Worm (Caenorhabditis elegans) whole organism, young adult: ENCODE data around the gene Y76A2B.4.

Experiments used
- B0035.1 ChIP-seq: sonication (generic microtip); optimal IDR thresholded peaks from 2 replicates; lab custom pipeline; 2016; ENCODE audit warnings: missing genetic modification characterization, mild to moderate bottlenecking, missing compliant biosample characterization, missing genotype, missing genetic modification reagents
- B0336.3 ChIP-seq: fragments of 200-800 bp; sonication (Bioruptor generic); IDR thresholded peaks from 2 replicates; pipeline ENCODE4 v1.3.6; 2022; ENCODE audit warnings: missing genetic modification characterization, missing compliant biosample characterization
- F10E7.11 ChIP-seq: sonication (generic microtip); optimal IDR thresholded peaks from 2 replicates; lab custom pipeline; 2017; ENCODE audit warnings: mild to moderate bottlenecking, missing genetic modification characterization, moderate library complexity, missing compliant biosample characterization
- F22D6.2 ChIP-seq: sonication (generic microtip); optimal IDR thresholded peaks from 2 replicates; lab custom pipeline; 2016; ENCODE audit warnings: mild to moderate bottlenecking, missing genetic modification characterization, missing compliant biosample characterization
- F33H1.4 ChIP-seq: fragments of 200-800 bp; sonication (Bioruptor generic); IDR thresholded peaks from 2 replicates; pipeline ENCODE4 v1.3.6; 2022; ENCODE audit warnings: missing genetic modification reagents, missing genetic modification characterization, missing compliant biosample characterization
- F55B11.4 ChIP-seq: sonication (generic microtip); optimal IDR thresholded peaks from 2 replicates; lab custom pipeline; 2016; ENCODE audit warnings: missing compliant biosample characterization, missing genetic modification characterization, borderline replicate concordance; ENCODE audit not compliant: insufficient read depth
- F57C9.4 ChIP-seq: sonication (generic microtip); optimal IDR thresholded peaks from 2 replicates; lab custom pipeline; 2017; ENCODE audit warnings: mild to moderate bottlenecking, missing genetic modification characterization, missing compliant biosample characterization
- K12H6.12 ChIP-seq: fragments of 200-800 bp; sonication (Bioruptor generic); optimal IDR thresholded peaks from 2 replicates; lab custom pipeline; 2018; ENCODE audit warnings: mild to moderate bottlenecking, missing genetic modification characterization, missing compliant biosample characterization
- Y79H2A.3 ChIP-seq: fragments of 200-800 bp; sonication (Bioruptor generic); conservative IDR thresholded peaks from 2 replicates; pipeline ENCODE4 v1.3.6; 2022; ENCODE audit warnings: missing genetic modification reagents, missing genetic modification characterization, missing compliant biosample characterization
- Y95B8A.8 ChIP-seq: fragments of 200-800 bp; sonication (Bioruptor generic); IDR thresholded peaks from 2 replicates; pipeline ENCODE4 v1.3.6; 2022; ENCODE audit warnings: missing genetic modification reagents, missing genetic modification characterization, missing compliant biosample characterization
- akir-1 ChIP-seq: fragments of 200-800 bp; sonication (Bioruptor generic); optimal IDR thresholded peaks from 2 replicates; lab custom pipeline; 2018; ENCODE audit warnings: mild to moderate bottlenecking, missing genetic modification characterization, moderate library complexity, missing compliant biosample characterization
- ama-1 ChIP-seq, 3 experiments: fragments of 150-350 bp in 1 of 3; sonication (generic microtip) in 2 of 3; optimal IDR thresholded peaks; 2 replicates each; lab custom pipeline; 2014 to 2018; ENCODE audit warnings: missing biosample characterization in 2 of 3, missing genetic modification characterization in 2 of 3, missing genetic modification reagents in 2 of 3
- aptf-2 ChIP-seq: fragments of 200-800 bp; sonication (Bioruptor generic); conservative IDR thresholded peaks from 2 replicates; pipeline ENCODE4 v1.3.6; 2022; ENCODE audit warnings: missing genetic modification reagents, missing genetic modification characterization, missing compliant biosample characterization
- bed-1 ChIP-seq: fragments of 200-800 bp; sonication (Bioruptor generic); IDR thresholded peaks from 2 replicates; pipeline ENCODE4 v1.3.6; 2022; ENCODE audit warnings: missing genetic modification reagents, missing genetic modification characterization, missing compliant biosample characterization
- cebp-1 ChIP-seq, 2 experiments: fragments of 200-800 bp in 1 of 2; sonication (Bioruptor generic) in 1 of 2; sonication (generic microtip) in 1 of 2; IDR thresholded peaks in 1 of 2; optimal IDR thresholded peaks in 1 of 2; 2 replicates each; pipeline versions ENCODE4 v1.3.6 to Lab custom; 2017 to 2022; ENCODE audit warnings: missing compliant biosample characterization in 2 of 2, missing genetic modification characterization in 2 of 2, mild to moderate bottlenecking in 1 of 2, missing genetic modification reagents in 1 of 2, moderate library complexity in 1 of 2
- cebp-2 ChIP-seq: fragments of 200-800 bp; sonication (Bioruptor generic); IDR thresholded peaks from 2 replicates; pipeline ENCODE4 v1.3.6; 2022; ENCODE audit warnings: missing genetic modification characterization, missing compliant biosample characterization
- ceh-27 ChIP-seq: fragments of 200-800 bp; sonication (Bioruptor generic); optimal IDR thresholded peaks from 2 replicates; lab custom pipeline; 2018; ENCODE audit warnings: mild to moderate bottlenecking, missing genetic modification characterization, moderate library complexity, missing compliant biosample characterization
- ceh-58 ChIP-seq: fragments of 200-800 bp; sonication (Bioruptor generic); IDR thresholded peaks from 2 replicates; pipeline ENCODE4 v1.3.6; 2022; ENCODE audit warnings: missing genetic modification characterization, missing compliant biosample characterization
- ceh-79 ChIP-seq: sonication (generic microtip); optimal IDR thresholded peaks from 2 replicates; lab custom pipeline; 2017; ENCODE audit warnings: mild to moderate bottlenecking, missing genetic modification characterization, missing compliant biosample characterization
- chd-7 ChIP-seq: sonication (generic microtip); optimal IDR thresholded peaks from 2 replicates; lab custom pipeline; 2016; ENCODE audit warnings: mild to moderate bottlenecking, missing genetic modification characterization, moderate library complexity, missing compliant biosample characterization
- dpff-1 ChIP-seq: sonication (generic microtip); optimal IDR thresholded peaks from 2 replicates; lab custom pipeline; 2017; ENCODE audit warnings: mild to moderate bottlenecking, missing genetic modification characterization, missing compliant biosample characterization
- efl-1 ChIP-seq: fragments of 150-350 bp; optimal IDR thresholded peaks from 2 replicates; lab custom pipeline; 2014; ENCODE audit warnings: missing biosample characterization, missing genetic modification reagents, missing genetic modification characterization
- egrh-3 ChIP-seq: fragments of 200-800 bp; sonication (Bioruptor generic); IDR thresholded peaks from 2 replicates; pipeline ENCODE4 v1.3.6; 2022; ENCODE audit warnings: missing genetic modification reagents, missing genetic modification characterization, missing compliant biosample characterization
- ets-4 ChIP-seq: fragments of 200-800 bp; sonication (Bioruptor generic); optimal IDR thresholded peaks from 2 replicates; lab custom pipeline; 2018; ENCODE audit warnings: mild to moderate bottlenecking, missing genetic modification characterization, missing compliant biosample characterization
- lin-26 ChIP-seq: fragments of 200-800 bp; sonication (Bioruptor generic); IDR thresholded peaks from 2 replicates; pipeline ENCODE4 v1.3.6; 2022; ENCODE audit warnings: missing genetic modification reagents, missing genetic modification characterization, missing compliant biosample characterization
- lin-35 ChIP-seq, 3 experiments: fragments of 150-350 bp in 2 of 3; sonication (generic microtip) in 1 of 3; optimal IDR thresholded peaks; 2 replicates each; lab custom pipeline; 2014 to 2018; ENCODE audit warnings: missing biosample characterization in 3 of 3, missing genetic modification characterization in 3 of 3, missing genetic modification reagents in 3 of 3
- lir-1 ChIP-seq: fragments of 200-800 bp; sonication (Bioruptor generic); conservative IDR thresholded peaks from 2 replicates; pipeline ENCODE4 v1.3.6; 2022; ENCODE audit warnings: missing genetic modification reagents, missing genetic modification characterization, missing compliant biosample characterization
- madf-6 ChIP-seq: fragments of 200-800 bp; sonication (Bioruptor generic); IDR thresholded peaks from 2 replicates; pipeline ENCODE4 v1.3.6; 2022; ENCODE audit warnings: missing genetic modification reagents, missing genetic modification characterization, missing compliant biosample characterization
- nfyb-1 ChIP-seq: fragments of 200-800 bp; sonication (Bioruptor generic); IDR thresholded peaks from 2 replicates; pipeline ENCODE4 v1.3.6; 2022; ENCODE audit warnings: missing genetic modification reagents, missing genetic modification characterization, missing compliant biosample characterization
- nhr-179 ChIP-seq: sonication (generic microtip); optimal IDR thresholded peaks from 2 replicates; lab custom pipeline; 2016; ENCODE audit warnings: mild to moderate bottlenecking, missing genetic modification characterization, missing compliant biosample characterization
- nhr-80 ChIP-seq: sonication (generic microtip); optimal IDR thresholded peaks from 2 replicates; lab custom pipeline; 2016; ENCODE audit warnings: missing genetic modification characterization, missing compliant biosample characterization
- rpc-1 ChIP-seq, 2 experiments: fragments of 150-350 bp in 1 of 2; sonication (generic microtip) in 1 of 2; optimal IDR thresholded peaks; 2 replicates each; lab custom pipeline; 2014 to 2018; ENCODE audit warnings: missing biosample characterization in 1 of 2, missing genetic modification characterization in 1 of 2, missing genetic modification reagents in 1 of 2, missing genotype in 1 of 2
- snpc-3.4 ChIP-seq: sonication (generic microtip); optimal IDR thresholded peaks from 2 replicates; lab custom pipeline; 2017; ENCODE audit warnings: missing genetic modification characterization, mild to moderate bottlenecking, missing compliant biosample characterization, antibody characterized with exemption, moderate library complexity, missing genotype, missing genetic modification reagents
- snpc-4 ChIP-seq, 5 experiments: fragments of 150-350 bp in 1 of 5; sonication (generic microtip) in 4 of 5; optimal IDR thresholded peaks; 2 replicates each; lab custom pipeline; 2014 to 2018; ENCODE audit warnings: missing genetic modification characterization in 5 of 5, missing biosample characterization in 3 of 5, antibody characterized with exemption in 2 of 5, mild to moderate bottlenecking in 2 of 5, missing compliant biosample characterization in 2 of 5, missing genotype in 2 of 5, moderate library complexity in 2 of 5, missing genetic modification reagents in 1 of 5
- sptf-2 ChIP-seq: fragments of 200-800 bp; sonication (Bioruptor generic); optimal IDR thresholded peaks from 2 replicates; lab custom pipeline; 2018; ENCODE audit warnings: mild to moderate bottlenecking, missing genetic modification characterization, missing compliant biosample characterization
- tbx-9 ChIP-seq: sonication (generic microtip); optimal IDR thresholded peaks from 2 replicates; lab custom pipeline; 2016; ENCODE audit warnings: borderline replicate concordance, missing genetic modification characterization, inconsistent platforms, missing compliant biosample characterization
- zfh-2 ChIP-seq: fragments of 200-800 bp; sonication (Bioruptor generic); conservative IDR thresholded peaks from 2 replicates; pipeline ENCODE4 v1.3.6; 2022; ENCODE audit warnings: missing genetic modification reagents, missing genetic modification characterization, missing compliant biosample characterization
- ztf-18 ChIP-seq: sonication (generic microtip); optimal IDR thresholded peaks from 2 replicates; lab custom pipeline; 2016; ENCODE audit warnings: missing genotype, mild to moderate bottlenecking, missing genetic modification characterization, missing compliant biosample characterization
- ztf-22 ChIP-seq: fragments of 200-800 bp; sonication (Bioruptor generic); optimal IDR thresholded peaks from 2 replicates; lab custom pipeline; 2018; ENCODE audit warnings: mild to moderate bottlenecking, missing genetic modification characterization, moderate library complexity, missing compliant biosample characterization
- ztf-28 ChIP-seq: fragments of 200-800 bp; sonication (Bioruptor generic); IDR thresholded peaks from 2 replicates; pipeline ENCODE4 v1.3.6; 2022; ENCODE audit warnings: missing genetic modification reagents, missing genetic modification characterization, missing compliant biosample characterization

The Y76A2B.4 gene

ce11 chrIII:13524021-13524420, 22.6 kb downstream of the Y76A2B.4 start, which contains the start of gene pod-1:
pod-1 (minus strand) TSS chrIII:13524121.
- no peak for TF ChIP-seq akir-1 (GFP tag; lab: Kevin White, UChicago)
- no peak for TF ChIP-seq ztf-22 (GFP tag; lab: Kevin White, UChicago)
- TF ChIP-seq chd-7 (tag; lab: Kevin White, UChicago): no peak

ce11 chrIII:13518437-13518836, 28.1 kb downstream of the Y76A2B.4 start:
- TF ChIP-seq cebp-2 (no peak), ceh-58 (GFP tag; lab: Robert Waterston, UW) (no peak), F10E7.11 (tag; lab: Kevin White, UChicago) (no peak), snpc-4 (GFP tag; optimal IDR thresholded peaks at IDR 0.05; lab: Kevin White, UChicago) (no peak), snpc-4 (tag; optimal IDR thresholded peaks at IDR 0.05; lab: Kevin White, UChicago) (no peak), nhr-80 (tag; lab: Kevin White, UChicago) (no peak), B0035.1 (tag; lab: Kevin White, UChicago) (no peak), zfh-2 (peak; percentile 56), cebp-1 (GFP tag; IDR thresholded peaks at IDR 0.05; lab: Robert Waterston, UW) (no peak), cebp-1 (tag; optimal IDR thresholded peaks at IDR 0.05; lab: Kevin White, UChicago) (no peak), egrh-3 (GFP tag; lab: Robert Waterston, UW) (peak; percentile 41; the same call in 1 of the 2 replicates), ceh-79 (no peak), F22D6.2 (tag; lab: Kevin White, UChicago) (no peak), lir-1 (GFP tag; lab: Robert Waterston, UW) (no peak), F33H1.4 (no peak), ztf-18 (tag; lab: Kevin White, UChicago) (no peak), bed-1 (0 out of 2 replicates have a peak, but pooled peaks have one; percentile 51), snpc-3.4 (tag; lab: Kevin White, UChicago) (no peak), ceh-27 (no peak), tbx-9 (tag; lab: Kevin White, UChicago) (no peak), ama-1 (optimal IDR thresholded peaks at IDR 0.05; lab: Kevin White, UChicago) (no peak), ama-1 (GFP tag; optimal IDR thresholded peaks at IDR 0.05; lab: Kevin White, UChicago) (no peak), efl-1 (GFP tag; lab: Kevin White, UChicago) (no peak), ets-4 (no peak)

ce11 chrIII:13514470-13514869, 32.1 kb downstream of the Y76A2B.4 start, which contains the start of gene mlh-1:
mlh-1 (minus strand) TSS chrIII:13514570.
- no peak for TF ChIP-seq aptf-2 (GFP tag; lab: Robert Waterston, UW)
- TF ChIP-seq ztf-28 (GFP tag; lab: Robert Waterston, UW): no peak
- TF ChIP-seq rpc-1 (optimal IDR thresholded peaks at IDR 0.05; lab: Kevin White, UChicago): no peak
- TF ChIP-seq rpc-1 (tag; optimal IDR thresholded peaks at IDR 0.05; lab: Kevin White, UChicago): no peak
- 0 out of 2 replicates have a peak, but pooled peaks have one; percentile 18 for TF ChIP-seq nfyb-1 (GFP tag; lab: Robert Waterston, UW)
- no peak for TF ChIP-seq lin-35 (GFP tag; optimal IDR thresholded peaks at IDR 0.05; lab: Kevin White, UChicago)
- no peak for TF ChIP-seq ceh-79
- 0 out of 2 replicates have a peak, but pooled peaks have one; percentile 45 for TF ChIP-seq Y79H2A.3
- TF ChIP-seq F55B11.4 (tag; lab: Kevin White, UChicago): no peak
- no peak for TF ChIP-seq sptf-2 (GFP tag; lab: Kevin White, UChicago)
- no peak for TF ChIP-seq lin-26
- TF ChIP-seq zfh-2: no peak
- TF ChIP-seq dpff-1: no peak
- no peak for TF ChIP-seq F57C9.4 (tag; lab: Kevin White, UChicago)
- TF ChIP-seq B0336.3 (GFP tag; lab: Robert Waterston, UW): peak; percentile 42; the same call in 1 of the 2 replicates
- no peak for TF ChIP-seq nhr-179 (tag; lab: Kevin White, UChicago)
- TF ChIP-seq Y95B8A.8 (GFP tag; lab: Robert Waterston, UW): no peak
- TF ChIP-seq K12H6.12 (tag; lab: Kevin White, UChicago): no peak
- no peak for TF ChIP-seq madf-6
- no peak for TF ChIP-seq ets-4
